Worm (Caenorhabditis elegans) whole organism, mixed stage, embryonic: ENCODE measurements around the gene ztf-31.

Experiments
- M03D4.4 ChIP-seq: sonication (generic microtip); optimal IDR thresholded peaks from 2 replicates; lab custom pipeline; 2017; ENCODE audit warnings: mild to moderate bottlenecking, missing genetic modification characterization, missing compliant biosample characterization
- bed-3 ChIP-seq: fragments of 200-800 bp; sonication (Bioruptor generic); optimal IDR thresholded peaks from 3 replicates; lab custom pipeline; 2018; ENCODE audit warnings: mild to moderate bottlenecking, missing genetic modification characterization, moderate library complexity, missing compliant biosample characterization
- blmp-1 ChIP-seq: fragments of 150-350 bp; optimal IDR thresholded peaks from 2 replicates; lab custom pipeline; 2014; ENCODE audit warnings: missing biosample characterization, missing genetic modification characterization
- ceh-39 ChIP-seq: fragments of 150-350 bp; optimal IDR thresholded peaks from 2 replicates; lab custom pipeline; 2014; ENCODE audit warnings: missing biosample characterization, missing genetic modification characterization
- ceh-43 ChIP-seq: fragments of 200-800 bp; sonication (Bioruptor generic); optimal IDR thresholded peaks from 2 replicates; lab custom pipeline; 2018; ENCODE audit warnings: mild to moderate bottlenecking, missing genetic modification characterization, moderate library complexity, missing compliant biosample characterization
- ceh-83 ChIP-seq: fragments of 200-800 bp; sonication (Bioruptor generic); optimal IDR thresholded peaks from 2 replicates; lab custom pipeline; 2018; ENCODE audit warnings: mild to moderate bottlenecking, missing genetic modification characterization, missing compliant biosample characterization
- ces-1 ChIP-seq: fragments of 150-350 bp; optimal IDR thresholded peaks from 2 replicates; lab custom pipeline; 2014; ENCODE audit warnings: missing biosample characterization, missing genetic modification reagents, missing genetic modification characterization
- cnd-1 ChIP-seq: fragments of 200-800 bp; sonication (Bioruptor generic); optimal IDR thresholded peaks from 2 replicates; lab custom pipeline; 2018; ENCODE audit warnings: mild to moderate bottlenecking, missing genetic modification characterization, missing compliant biosample characterization
- drap-1 ChIP-seq: fragments of 200-800 bp; sonication (Bioruptor generic); optimal IDR thresholded peaks from 3 replicates; lab custom pipeline; 2018; ENCODE audit warnings: mild to moderate bottlenecking, missing genetic modification characterization, missing compliant biosample characterization
- elt-1 ChIP-seq: sonication (generic microtip); optimal IDR thresholded peaks from 2 replicates; lab custom pipeline; 2017; ENCODE audit warnings: missing genetic modification characterization, mild to moderate bottlenecking, missing compliant biosample characterization, antibody characterized with exemption, moderate library complexity, borderline replicate concordance; ENCODE audit not compliant: insufficient read depth
- elt-3 ChIP-seq: fragments of 150-350 bp; optimal IDR thresholded peaks from 2 replicates; lab custom pipeline; 2014; ENCODE audit warnings: missing biosample characterization, missing genetic modification characterization
- flh-1 ChIP-seq: fragments of 200-800 bp; sonication (Bioruptor generic); optimal IDR thresholded peaks from 2 replicates; lab custom pipeline; 2018; ENCODE audit warnings: mild to moderate bottlenecking, missing genetic modification characterization, moderate library complexity, missing compliant biosample characterization
- ham-2 ChIP-seq: fragments of 200-800 bp; sonication (Bioruptor generic); optimal IDR thresholded peaks from 2 replicates; lab custom pipeline; 2018; ENCODE audit warnings: mild to moderate bottlenecking, missing genetic modification characterization, missing compliant biosample characterization
- hlh-1 ChIP-seq: fragments of 150-350 bp; optimal IDR thresholded peaks from 2 replicates; lab custom pipeline; 2014; ENCODE audit warnings: missing biosample characterization, missing genetic modification reagents, missing genetic modification characterization
- lin-13 ChIP-seq: fragments of 150-350 bp; optimal IDR thresholded peaks from 2 replicates; lab custom pipeline; 2014; ENCODE audit warnings: missing biosample characterization, missing genetic modification characterization
- lin-32 ChIP-seq: fragments of 200-800 bp; sonication (Bioruptor generic); optimal IDR thresholded peaks from 2 replicates; lab custom pipeline; 2018; ENCODE audit warnings: mild to moderate bottlenecking, missing genetic modification characterization, missing compliant biosample characterization
- lsy-2 ChIP-seq: fragments of 150-350 bp; optimal IDR thresholded peaks from 2 replicates; lab custom pipeline; 2014; ENCODE audit warnings: missing biosample characterization, missing genetic modification characterization
- mab-5 ChIP-seq: fragments of 150-350 bp; optimal IDR thresholded peaks from 2 replicates; lab custom pipeline; 2014; ENCODE audit warnings: missing biosample characterization, missing genetic modification characterization
- mep-1 ChIP-seq: fragments of 150-350 bp; optimal IDR thresholded peaks from 2 replicates; lab custom pipeline; 2017; ENCODE audit warnings: missing biosample characterization, missing genetic modification reagents, missing genetic modification characterization, inconsistent platforms
- mls-2 ChIP-seq: sonication (generic microtip); optimal IDR thresholded peaks from 2 replicates; lab custom pipeline; 2016; ENCODE audit warnings: mild to moderate bottlenecking, missing genetic modification characterization, moderate library complexity, missing compliant biosample characterization
- nhr-12 ChIP-seq: fragments of 150-350 bp; optimal IDR thresholded peaks from 2 replicates; lab custom pipeline; 2014; ENCODE audit warnings: missing biosample characterization, missing genetic modification characterization
- nhr-2 ChIP-seq: fragments of 150-350 bp; optimal IDR thresholded peaks from 2 replicates; lab custom pipeline; 2014; ENCODE audit warnings: missing biosample characterization, missing genetic modification characterization
- nhr-237 ChIP-seq: fragments of 150-350 bp; optimal IDR thresholded peaks from 2 replicates; lab custom pipeline; 2014; ENCODE audit warnings: missing biosample characterization, missing genetic modification characterization
- nhr-28 ChIP-seq: fragments of 150-350 bp; optimal IDR thresholded peaks from 2 replicates; lab custom pipeline; 2014; ENCODE audit warnings: missing biosample characterization, missing genetic modification characterization
- nhr-76 ChIP-seq: sonication (generic microtip); optimal IDR thresholded peaks from 2 replicates; lab custom pipeline; 2017; ENCODE audit warnings: missing biosample characterization, missing genetic modification characterization
- pha-4 ChIP-seq: fragments of 150-350 bp; optimal IDR thresholded peaks from 2 replicates; lab custom pipeline; 2018; ENCODE audit warnings: missing biosample characterization, missing genetic modification reagents, missing genetic modification characterization
- sem-2 ChIP-seq: fragments of 200-800 bp; sonication (Bioruptor generic); optimal IDR thresholded peaks from 2 replicates; lab custom pipeline; 2018; ENCODE audit warnings: mild to moderate bottlenecking, missing genetic modification characterization, missing compliant biosample characterization
- snpc-4 ChIP-seq: fragments of 150-350 bp; optimal IDR thresholded peaks from 2 replicates; lab custom pipeline; 2014; ENCODE audit warnings: missing biosample characterization, missing genetic modification characterization
- sptf-1 ChIP-seq: sonication (generic microtip); optimal IDR thresholded peaks from 2 replicates; lab custom pipeline; 2017; ENCODE audit warnings: mild to moderate bottlenecking, missing genetic modification characterization, moderate library complexity, missing compliant biosample characterization
- tbx-8 ChIP-seq: fragments of 200-800 bp; sonication (Bioruptor generic); optimal IDR thresholded peaks from 2 replicates; lab custom pipeline; 2018; ENCODE audit warnings: mild to moderate bottlenecking, missing genetic modification characterization, moderate library complexity, missing compliant biosample characterization
- unc-120 ChIP-seq: sonication (generic microtip); optimal IDR thresholded peaks from 2 replicates; lab custom pipeline; 2017; ENCODE audit warnings: missing genetic modification characterization, missing compliant biosample characterization; ENCODE audit not compliant: poor library complexity, severe bottlenecking
- unc-39 ChIP-seq: fragments of 150-350 bp; optimal IDR thresholded peaks from 2 replicates; lab custom pipeline; 2014; ENCODE audit warnings: missing biosample characterization, missing genetic modification characterization
- unc-62 ChIP-seq: fragments of 150-350 bp; optimal IDR thresholded peaks from 2 replicates; lab custom pipeline; 2014; ENCODE audit warnings: missing biosample characterization, missing genetic modification reagents, missing genetic modification characterization
- zip-8 ChIP-seq: fragments of 150-350 bp; optimal IDR thresholded peaks from 2 replicates; lab custom pipeline; 2014; ENCODE audit warnings: missing biosample characterization, missing genetic modification characterization
- ztf-11 ChIP-seq: fragments of 150-350 bp; optimal IDR thresholded peaks from 2 replicates; lab custom pipeline; 2014; ENCODE audit warnings: missing biosample characterization, missing genetic modification characterization

Gene ztf-31

ce11 chrIII:7198838-7199237, 42.3 kb upstream of the ztf-31 start, which contains the start of gene pfd-5 (continued):
- TF ChIP-seq ham-2 (GFP tag; lab: Kevin White, UChicago) (no peak), drap-1 (no peak)

ce11 chrIII:7199467-7199866, 41.7 kb upstream of the ztf-31 start:
- peak; percentile 17 for TF ChIP-seq blmp-1 (tag; lab: Kevin White, UChicago)
- TF ChIP-seq nhr-28 (tag; lab: Kevin White, UChicago) = no peak
- TF ChIP-seq, all 35 proteins: peak for 1

ce11 chrIII:7201378-7202256, 39.5 kb upstream of the ztf-31 start, which contains the start of gene dpy-31:
TSS of gene dpy-31 (plus strand) at chrIII:7202206.
- TF ChIP-seq nhr-12 (tag; lab: Kevin White, UChicago) (no peak), ceh-83 (GFP tag; lab: Kevin White, UChicago) (no peak), bed-3 (no peak), ham-2 (GFP tag; lab: Kevin White, UChicago) (peak; percentile 19), lsy-2 (no peak), ztf-11 (tag; lab: Kevin White, UChicago) (no peak), elt-3 (peak; percentile 24), nhr-76 (tag; lab: Kevin White, UChicago) (no peak), lin-13 (tag; lab: Kevin White, UChicago) (no peak), sptf-1 (no peak), blmp-1 (tag; lab: Kevin White, UChicago) (peak; percentile 93)

ce11 chrIII:7203130-7203775, 37.9 kb upstream of the ztf-31 start:
- TF ChIP-seq unc-39 = no peak
- no peak for TF ChIP-seq nhr-2
- no peak for TF ChIP-seq nhr-12 (tag; lab: Kevin White, UChicago)
- TF ChIP-seq zip-8 (tag; lab: Kevin White, UChicago) = no peak
- no peak for TF ChIP-seq sptf-1
- TF ChIP-seq lsy-2 = no peak
- no peak for TF ChIP-seq nhr-28 (tag; lab: Kevin White, UChicago)
- TF ChIP-seq lin-13 (tag; lab: Kevin White, UChicago) = no peak
- no peak for TF ChIP-seq flh-1 (GFP tag; lab: Kevin White, UChicago)
- TF ChIP-seq tbx-8 = no peak
- no peak for TF ChIP-seq mab-5 (tag; lab: Kevin White, UChicago)
- TF ChIP-seq ceh-39 = no peak
- no peak for TF ChIP-seq nhr-76 (tag; lab: Kevin White, UChicago)
- no peak for TF ChIP-seq elt-3
- TF ChIP-seq mep-1 (tag; lab: Kevin White, UChicago) = no peak

- TF ChIP-seq lin-13 (tag; lab: Kevin White, UChicago) (peak; percentile 86), sem-2 (GFP tag; lab: Kevin White, UChicago) (no peak), ztf-11 (tag; lab: Kevin White, UChicago) (no peak), elt-3 (no peak), ceh-43 (GFP tag; lab: Kevin White, UChicago) (no peak), sptf-1 (peak; percentile 55), hlh-1 (peak; percentile 50), drap-1 (no peak), M03D4.4 (tag; lab: Kevin White, UChicago) (no peak), mab-5 (tag; lab: Kevin White, UChicago) (no peak), ham-2 (GFP tag; lab: Kevin White, UChicago) (peak; percentile 52), nhr-76 (tag; lab: Kevin White, UChicago) (no peak), pha-4 (peak; percentile 89), elt-1 (tag; lab: Kevin White, UChicago) (no peak), nhr-28 (tag; lab: Kevin White, UChicago) (no peak), ceh-83 (GFP tag; lab: Kevin White, UChicago) (no peak), nhr-12 (tag; lab: Kevin White, UChicago) (no peak), nhr-2 (no peak), tbx-8 (no peak), unc-39 (no peak), ceh-39 (peak; percentile 75), mls-2 (tag; lab: Kevin White, UChicago) (no peak), cnd-1 (tag; lab: Kevin White, UChicago) (no peak), mep-1 (tag; lab: Kevin White, UChicago) (peak; percentile 99), ces-1 (GFP tag; lab: Kevin White, UChicago) (peak; percentile 64), lin-32 (GFP tag; lab: Kevin White, UChicago) (no peak), blmp-1 (tag; lab: Kevin White, UChicago) (no peak), flh-1 (GFP tag; lab: Kevin White, UChicago) (no peak), unc-120 (tag; lab: Kevin White, UChicago) (peak; percentile 67), snpc-4 (tag; lab: Kevin White, UChicago) (no peak), zip-8 (tag; lab: Kevin White, UChicago) (no peak), nhr-237 (tag; lab: Kevin White, UChicago) (peak; percentile 89), unc-62 (GFP tag; lab: Kevin White, UChicago) (peak; percentile 1), lsy-2 (peak; percentile 99), bed-3 (no peak)
These were observed 33.2 kb upstream of the ztf-31 start, which contains the start of gene rpl-6 for ce11 chrIII:7207903-7208497. TSS of gene rpl-6 (plus strand) at chrIII:7208447.
